Fruit fly (Drosophila melanogaster): ENCODE data around the gene comt.
A peak's percentile ranks its signal among the peaks of the same experiment; 100 is the strongest.

Gene comt

DNA sequence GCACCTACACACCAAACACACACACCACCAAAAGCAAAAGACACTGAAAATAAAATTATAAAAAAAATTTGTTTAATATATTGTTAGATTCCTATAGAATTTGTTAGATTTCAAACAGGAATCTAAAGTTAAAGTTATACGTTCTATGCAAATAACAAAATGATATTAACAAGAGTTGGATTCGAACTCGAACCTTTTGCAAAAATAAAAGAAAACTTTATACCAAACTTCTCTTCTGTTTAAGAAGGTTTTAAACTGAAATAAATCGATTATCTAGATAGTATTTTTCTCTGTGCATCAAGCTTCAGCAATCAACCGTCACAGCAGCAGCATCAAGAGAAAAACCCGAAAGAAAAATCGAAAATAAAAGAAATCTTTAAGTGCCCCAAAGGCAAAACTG lies 32.3 kb upstream of the comt start (continued):
- TF ChIP-seq Fer3 (tag; optimal IDR thresholded peaks at IDR 0.05) = no peak

DNA sequence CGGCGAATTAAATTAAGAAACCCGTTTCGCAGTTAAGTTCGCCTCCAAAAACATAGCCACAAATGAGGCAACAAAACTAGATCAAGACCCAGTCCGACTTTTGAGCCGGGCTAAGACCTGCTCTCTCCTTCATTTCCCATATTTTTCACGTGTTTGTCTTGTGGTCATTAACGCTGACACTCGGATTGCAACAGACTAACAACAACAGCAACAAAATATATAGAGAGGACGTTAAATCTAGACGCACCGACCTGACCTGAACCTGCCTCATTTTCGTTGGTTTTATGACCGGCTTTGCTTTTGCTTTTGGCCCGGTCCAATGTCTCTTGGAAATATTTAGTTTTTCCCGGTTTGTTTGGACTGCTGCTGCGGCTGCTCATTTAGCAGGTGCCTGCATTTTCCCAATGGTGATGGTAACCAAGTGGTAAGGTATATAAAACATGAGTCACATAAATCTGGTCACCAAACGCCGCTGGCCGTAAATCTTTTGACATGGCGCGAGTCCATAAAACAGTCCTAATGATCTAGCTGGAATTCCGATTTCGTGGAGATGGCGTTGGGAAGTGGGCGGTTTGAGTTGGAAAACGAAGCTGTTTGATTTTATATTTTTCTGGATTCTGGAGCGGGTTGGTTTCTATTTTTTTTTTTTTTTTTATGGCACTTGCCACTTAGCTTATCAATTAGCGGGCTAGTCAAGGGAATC lies 31.2 kb upstream of the comt start:
- TF ChIP-seq sr (GFP tag; IDR thresholded peaks at IDR 0.05) (no peak), crc (GFP tag; optimal IDR thresholded peaks at IDR 0.05) (no peak), Hr78 (GFP tag; optimal IDR thresholded peaks at IDR 0.05) (peak in 1 of 2 experiments; percentile 71), kni (GFP tag; optimal IDR thresholded peaks at IDR 0.05) (peak; percentile 59), zen (tag; optimal IDR thresholded peaks at IDR 0.05) (peak; percentile 92), jigr1 (GFP tag; IDR thresholded peaks at IDR 0.05) (no peak), CG4360 (GFP tag; IDR thresholded peaks at IDR 0.05) (peak; percentile 17; the same call in 1 of the 2 replicates), CG33213 (GFP tag; optimal IDR thresholded peaks at IDR 0.05) (no peak), abd-A (tag; optimal IDR thresholded peaks at IDR 0.05) (peak; percentile 49), Ets65A (GFP tag) (peak; percentile 18), CTCF (GFP tag; optimal IDR thresholded peaks at IDR 0.05) (no peak), mam (GFP tag; optimal IDR thresholded peaks at IDR 0.05) (no peak), sd (tag; optimal IDR thresholded peaks at IDR 0.05) (peak; percentile 44), Mad (GFP tag; optimal IDR thresholded peaks at IDR 0.05) (no peak), crp (GFP tag; optimal IDR thresholded peaks at IDR 0.05) (no peak), CG34224 (GFP tag; IDR thresholded peaks at IDR 0.05; ENCODE audit: partially characterized antibody) (no peak), HLH54F (GFP tag; optimal IDR thresholded peaks at IDR 0.05) (no peak), Dp (GFP tag; optimal IDR thresholded peaks at IDR 0.05) (no peak), CG9727 (GFP tag; optimal IDR thresholded peaks at IDR 0.05) (no peak), CG34422 (GFP tag; IDR thresholded peaks at IDR 0.05) (no peak), Neu2 (GFP tag; optimal IDR thresholded peaks at IDR 0.05; ENCODE audit: borderline replicate concordance) (peak; percentile 32), Spps (tag; optimal IDR thresholded peaks at IDR 0.05) (no peak), seq (GFP tag; IDR thresholded peaks at IDR 0.05) (no peak), MTF-1 (GFP tag; optimal IDR thresholded peaks at IDR 0.05; ENCODE audit: borderline replicate concordance) (no peak), PHDP (tag; optimal IDR thresholded peaks at IDR 0.05) (no peak), nerfin-2 (GFP tag; IDR thresholded peaks at IDR 0.05; ENCODE audit: partially characterized antibody) (no peak), oc (tag; optimal IDR thresholded peaks at IDR 0.05) (peak; percentile 32), CG12155 (GFP tag; optimal IDR thresholded peaks at IDR 0.05) (no peak), CG17361 (GFP tag; IDR thresholded peaks at IDR 0.05) (no peak), salm (tag; optimal IDR thresholded peaks at IDR 0.05) (no peak), HmgZ (tag; optimal IDR thresholded peaks at IDR 0.05) (no peak), gt (GFP tag; IDR thresholded peaks at IDR 0.05) (no peak), Usf (GFP tag; optimal IDR thresholded peaks at IDR 0.05) (no peak), cad (GFP tag; optimal IDR thresholded peaks at IDR 0.05) (peak; percentile 89), luna (GFP tag; optimal IDR thresholded peaks at IDR 0.05) (no peak), gce (GFP tag; IDR thresholded peaks at IDR 0.05) (no peak), CG15479 (GFP tag; optimal IDR thresholded peaks at IDR 0.05) (peak; percentile 74), CG14710 (tag; optimal IDR thresholded peaks at IDR 0.05) (no peak), Oli (tag; optimal IDR thresholded peaks at IDR 0.05) (no peak), Stat92E (GFP tag; optimal IDR thresholded peaks at IDR 0.05) (peak in 1 of 3 experiments; percentile 8), Jarid2 (GFP tag; optimal IDR thresholded peaks at IDR 0.05) (no peak), NC2α (GFP tag; optimal IDR thresholded peaks at IDR 0.05) (no peak), CG17829 (tag; optimal IDR thresholded peaks at IDR 0.05) (no peak), CG30431 (GFP tag; optimal IDR thresholded peaks at IDR 0.05) (no peak), Kr (GFP tag; optimal IDR thresholded peaks at IDR 0.05) (no peak), CG13775 (GFP tag; optimal IDR thresholded peaks at IDR 0.05) (no peak), az2 (GFP tag; optimal IDR thresholded peaks at IDR 0.05) (no peak)
